Fruit fly (Drosophila melanogaster): ENCODE measurements around the gene Dhfr.

Dhfr gene

DNA sequence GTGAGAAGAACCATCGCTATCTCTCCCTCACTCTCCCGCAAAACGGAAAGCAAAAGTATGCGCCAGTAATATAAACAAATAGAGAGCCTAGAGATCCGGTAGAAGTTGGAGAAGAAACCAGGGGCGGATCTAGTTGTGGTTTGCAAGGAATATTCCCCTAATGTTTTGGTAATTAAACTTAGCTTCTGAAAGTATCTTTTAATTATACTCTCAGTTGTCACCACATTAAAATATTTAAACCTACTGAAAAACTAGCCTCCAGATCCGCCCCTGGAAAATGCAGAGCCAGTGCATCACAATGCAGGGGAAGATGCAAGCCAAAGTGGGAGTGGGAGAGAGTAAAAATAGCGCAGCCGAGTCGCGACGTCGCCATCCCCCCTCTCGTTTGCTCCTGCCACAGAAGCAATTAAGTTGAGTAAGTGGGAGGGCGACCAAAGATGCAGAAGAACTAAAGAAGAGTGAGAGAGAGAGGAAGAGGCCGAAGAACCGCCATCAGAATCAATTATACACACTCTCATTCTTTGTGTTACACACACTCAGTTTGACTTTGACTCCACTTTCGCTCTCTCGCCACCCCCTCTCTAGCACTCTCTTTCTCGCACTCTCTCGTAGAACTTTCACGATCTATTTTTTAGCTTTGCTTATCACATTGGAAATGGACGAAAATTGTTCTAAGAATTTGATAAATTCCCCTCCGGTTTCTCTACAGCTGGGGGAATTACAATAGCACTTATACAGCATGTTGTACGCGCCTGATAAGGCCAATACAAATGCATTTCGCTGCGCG lies 31.6 kb upstream of the Dhfr start (continued):
- TF ChIP-seq slbo (GFP tag; IDR thresholded peaks at IDR 0.05) (peak; percentile 93), CG14860 (GFP tag; IDR thresholded peaks at IDR 0.05; ENCODE audit: partially characterized antibody) (peak; percentile 64), H15 (GFP tag; IDR thresholded peaks at IDR 0.05) (peak; percentile 96), CG18599 (GFP tag; optimal IDR thresholded peaks at IDR 0.05) (peak; percentile 83), Hr39 (optimal IDR thresholded peaks at IDR 0.05) (no peak), wdn (GFP tag; IDR thresholded peaks at IDR 0.05) (peak; percentile 80)

dm6 chr3R:16452954-16453587 lies 27.9 kb upstream of the Dhfr start:
- TF ChIP-seq CG30403 (GFP tag; optimal IDR thresholded peaks at IDR 0.05) = no peak
- no peak for TF ChIP-seq Poxn (GFP tag; IDR thresholded peaks at IDR 0.05)
- TF ChIP-seq pb (GFP tag; optimal IDR thresholded peaks at IDR 0.05) = no peak
- TF ChIP-seq Sin3A (optimal IDR thresholded peaks at IDR 0.05) = peak; percentile 31
- TF ChIP-seq hbn (GFP tag; IDR thresholded peaks at IDR 0.05; ENCODE audit: partially characterized antibody) = peak; percentile 23; the same call in 1 of the 2 replicates
- TF ChIP-seq Trl (optimal IDR thresholded peaks at IDR 0.05) = peak; percentile 84 to 85
- no peak for TF ChIP-seq Trl (GFP tag; optimal IDR thresholded peaks at IDR 0.05)
- TF ChIP-seq Nf-YC (tag; optimal IDR thresholded peaks at IDR 0.05) = no peak
- TF ChIP-seq cato (GFP tag; optimal IDR thresholded peaks at IDR 0.05; ENCODE audit: borderline replicate concordance) = no peak
- TF ChIP-seq pros (GFP tag; optimal IDR thresholded peaks at IDR 0.05) = peak; percentile 97
- TF ChIP-seq CG15601 (tag; optimal IDR thresholded peaks at IDR 0.05) = no peak
- peak; percentile 60; the same call in 1 of the 3 replicates for TF ChIP-seq z (GFP tag; IDR thresholded peaks at IDR 0.05)
- TF ChIP-seq Dll (GFP tag; IDR thresholded peaks at IDR 0.05; ENCODE audit: partially characterized antibody) = peak; percentile 34; the same call in 1 of the 4 replicates
- TF ChIP-seq Scr (GFP tag; IDR thresholded peaks at IDR 0.05; ENCODE audit: partially characterized antibody) = peak; percentile 8
- TF ChIP-seq CG6654 (GFP tag; optimal IDR thresholded peaks at IDR 0.05) = no peak
- TF ChIP-seq Atf3 (GFP tag; optimal IDR thresholded peaks at IDR 0.05) = no peak
- TF ChIP-seq CG17328 (GFP tag; IDR thresholded peaks at IDR 0.05) = no peak
- TF ChIP-seq Adf1 (GFP tag; IDR thresholded peaks at IDR 0.05) = no peak
- peak; percentile 39 for TF ChIP-seq YL-1 (GFP tag; optimal IDR thresholded peaks at IDR 0.05)
- TF ChIP-seq slp2 (GFP tag; optimal IDR thresholded peaks at IDR 0.05) = no peak
- TF ChIP-seq CG4360 (GFP tag; IDR thresholded peaks at IDR 0.05) = peak; percentile 79
- peak; percentile 25 for TF ChIP-seq sug (tag; optimal IDR thresholded peaks at IDR 0.05)
- no peak for TF ChIP-seq emc (GFP tag; optimal IDR thresholded peaks at IDR 0.05)
- TF ChIP-seq Hr78 (GFP tag; optimal IDR thresholded peaks at IDR 0.05) = no peak
- TF ChIP-seq Blimp-1 (GFP tag; optimal IDR thresholded peaks at IDR 0.05) = peak; percentile 58
- TF ChIP-seq CG8924 (tag; optimal IDR thresholded peaks at IDR 0.05) = peak; percentile 13
- TF ChIP-seq vvl (GFP tag; IDR thresholded peaks at IDR 0.05) = peak; percentile 52; the same call in 1 of the 2 replicates
- TF ChIP-seq en (GFP tag; optimal IDR thresholded peaks at IDR 0.05) = no peak
- TF ChIP-seq CG34224 (GFP tag; IDR thresholded peaks at IDR 0.05; ENCODE audit: partially characterized antibody) = peak; percentile 19; the same call in 2 of the 3 replicates
- TF ChIP-seq CG17385 (GFP tag; optimal IDR thresholded peaks at IDR 0.05) = peak; percentile 80
- TF ChIP-seq Ssrp (tag; optimal IDR thresholded peaks at IDR 0.05) = no peak
- TF ChIP-seq cad (GFP tag; optimal IDR thresholded peaks at IDR 0.05) = peak; percentile 79
- peak; percentile 42 for TF ChIP-seq yki (optimal IDR thresholded peaks at IDR 0.05)
- peak; percentile 90; the same call in 3 of the 4 replicates for TF ChIP-seq chinmo (GFP tag; IDR thresholded peaks at IDR 0.05; ENCODE audit: partially characterized antibody)
- peak; percentile 76 for TF ChIP-seq p53 (GFP tag; optimal IDR thresholded peaks at IDR 0.05)
- TF ChIP-seq gsb-n (tag; optimal IDR thresholded peaks at IDR 0.05) = peak; percentile 10
- TF ChIP-seq kni (GFP tag; optimal IDR thresholded peaks at IDR 0.05) = peak; percentile 8
- no peak for TF ChIP-seq rib (GFP tag; IDR thresholded peaks at IDR 0.05)
- peak; percentile 83 for TF ChIP-seq Med (GFP tag)
- TF ChIP-seq tx (GFP tag; optimal IDR thresholded peaks at IDR 0.05) = no peak
- TF ChIP-seq ewg (GFP tag; optimal IDR thresholded peaks at IDR 0.05) = peak; percentile 0
